Fruit fly (Drosophila melanogaster) whole organism, embryonic: ENCODE data around the gene CG8326.

Experiments used
- Antp ChIP-seq: fragments of 200-800 bp; sonication (Bioruptor generic); optimal IDR thresholded peaks from 3 replicates; lab custom pipeline; 2016; ENCODE audit warnings: missing biosample characterization, missing genetic modification characterization
- CG10565 ChIP-seq: fragments of 200-800 bp; sonication (Bioruptor generic); optimal IDR thresholded peaks from 3 replicates; lab custom pipeline; 2016; ENCODE audit warnings: missing biosample characterization, mild to moderate bottlenecking, missing genetic modification characterization
- CG11456 ChIP-seq: fragments of 200-800 bp; sonication (Bioruptor generic); IDR thresholded peaks from 3 replicates; pipeline ENCODE4 v1.3.6; 2022; ENCODE audit warnings: missing biosample characterization, missing genetic modification characterization
- CG12299 ChIP-seq: fragments of 200-800 bp; sonication (Bioruptor generic); optimal IDR thresholded peaks from 2 replicates; lab custom pipeline; 2018; ENCODE audit warnings: missing biosample characterization, mild to moderate bottlenecking, missing genetic modification characterization
- CG12659 ChIP-seq: fragments of 200-800 bp; sonication (Bioruptor generic); optimal IDR thresholded peaks from 3 replicates; lab custom pipeline; 2017; ENCODE audit warnings: mild to moderate bottlenecking, missing biosample characterization, missing genetic modification reagents, missing genetic modification characterization
- CG15479 ChIP-seq: fragments of 200-800 bp; sonication (Bioruptor generic); optimal IDR thresholded peaks from 3 replicates; lab custom pipeline; 2019; ENCODE audit warnings: missing biosample characterization, mild to moderate bottlenecking, missing genetic modification characterization, moderate library complexity
- CG16779 ChIP-seq: fragments of 200-800 bp; sonication (Bioruptor generic); IDR thresholded peaks from 2 replicates; pipeline ENCODE4 v1.3.6; 2022; ENCODE audit warnings: missing biosample characterization, missing genetic modification characterization
- CG17385 ChIP-seq: fragments of 200-800 bp; sonication (Bioruptor generic); optimal IDR thresholded peaks from 3 replicates; lab custom pipeline; 2018; ENCODE audit warnings: missing biosample characterization, mild to moderate bottlenecking, missing genetic modification characterization
- CG18011 ChIP-seq: fragments of 200-800 bp; sonication (Bioruptor generic); optimal IDR thresholded peaks from 2 replicates; lab custom pipeline; 2017; ENCODE audit warnings: missing biosample characterization, missing genetic modification characterization, mild to moderate bottlenecking, moderate library complexity, missing genotype
- CG18764 ChIP-seq: fragments of 200-800 bp; sonication (Bioruptor generic); optimal IDR thresholded peaks from 3 replicates; lab custom pipeline; 2016; ENCODE audit warnings: missing biosample characterization, missing genetic modification characterization
- CG3163 ChIP-seq: fragments of 200-800 bp; sonication (Bioruptor generic); optimal IDR thresholded peaks from 3 replicates; lab custom pipeline; 2016; ENCODE audit warnings: missing biosample characterization, missing genetic modification characterization
- CG33557 ChIP-seq: fragments of 200-800 bp; sonication (Bioruptor generic); optimal IDR thresholded peaks from 2 replicates; lab custom pipeline; 2019; ENCODE audit warnings: missing biosample characterization, mild to moderate bottlenecking, missing genetic modification characterization, moderate library complexity
- CG6683 ChIP-seq: fragments of 200-800 bp; sonication (Bioruptor generic); optimal IDR thresholded peaks from 2 replicates; lab custom pipeline; 2017; ENCODE audit warnings: missing biosample characterization, mild to moderate bottlenecking, missing genetic modification characterization, missing genetic modification reagents
- CG6854 ChIP-seq: fragments of 200-800 bp; sonication (Bioruptor generic); optimal IDR thresholded peaks from 3 replicates; lab custom pipeline; 2017; ENCODE audit warnings: missing biosample characterization, mild to moderate bottlenecking, missing genetic modification characterization
- CG8359 ChIP-seq: fragments of 200-800 bp; sonication (Bioruptor generic); optimal IDR thresholded peaks from 2 replicates; lab custom pipeline; 2017; ENCODE audit warnings: missing biosample characterization, mild to moderate bottlenecking, missing genetic modification characterization, borderline replicate concordance
- CG9437 ChIP-seq: fragments of 200-800 bp; sonication (Bioruptor generic); optimal IDR thresholded peaks from 2 replicates; lab custom pipeline; 2018; ENCODE audit warnings: missing biosample characterization, mild to moderate bottlenecking, missing genetic modification characterization
- Deaf1 ChIP-seq: fragments of 200-800 bp; optimal IDR thresholded peaks from 3 replicates; lab custom pipeline; 2019; ENCODE audit warnings: missing biosample characterization, mild to moderate bottlenecking, missing genetic modification characterization, moderate library complexity
- Doc2 ChIP-seq: fragments of 200-800 bp; sonication (Bioruptor generic); IDR thresholded peaks from 2 replicates; pipeline ENCODE4 v1.3.6; 2022; ENCODE audit warnings: missing biosample characterization, missing genetic modification characterization
- ERR ChIP-seq: fragments of 200-800 bp; sonication (Bioruptor generic); optimal IDR thresholded peaks from 2 replicates; lab custom pipeline; 2016; ENCODE audit warnings: missing biosample characterization, missing genetic modification characterization
- Eip74EF ChIP-seq, 2 experiments: fragments of 200-800 bp in 1 of 2; fragments of >200 bp in 1 of 2; sonication (Bioruptor generic) in 1 of 2; optimal IDR thresholded peaks; 2 replicates each; lab custom pipeline; 2017 to 2019; ENCODE audit warnings: missing biosample characterization in 2 of 2, missing genetic modification characterization in 2 of 2, mild to moderate bottlenecking in 1 of 2, moderate library complexity in 1 of 2
- Fer2 ChIP-seq: fragments of 200-800 bp; sonication (Bioruptor generic); optimal IDR thresholded peaks from 2 replicates; lab custom pipeline; 2018; ENCODE audit warnings: missing biosample characterization, mild to moderate bottlenecking, missing genetic modification characterization, moderate library complexity
- Fer3 ChIP-seq: fragments of 200-800 bp; sonication (Bioruptor generic); optimal IDR thresholded peaks from 2 replicates; lab custom pipeline; 2018; ENCODE audit warnings: missing biosample characterization, mild to moderate bottlenecking, missing genetic modification characterization, moderate library complexity
- Hmr ChIP-seq: fragments of 200-800 bp; sonication (Bioruptor generic); optimal IDR thresholded peaks from 3 replicates; lab custom pipeline; 2017; ENCODE audit warnings: mild to moderate bottlenecking, missing biosample characterization, missing genetic modification reagents, missing genetic modification characterization
- Hr78 ChIP-seq, 2 experiments: fragments of 200-800 bp in 1 of 2; fragments of >200 bp in 1 of 2; sonication (Bioruptor generic) in 1 of 2; optimal IDR thresholded peaks; 2 replicates each; lab custom pipeline; 2017 to 2019; ENCODE audit warnings: missing biosample characterization in 2 of 2, missing genetic modification characterization in 2 of 2, mild to moderate bottlenecking in 1 of 2, moderate library complexity in 1 of 2
- Lpt ChIP-seq: fragments of >200 bp; optimal IDR thresholded peaks from 2 replicates; lab custom pipeline; 2018; ENCODE audit warnings: missing biosample characterization, missing genetic modification characterization
- MESR4 ChIP-seq: fragments of 200-800 bp; sonication (Bioruptor generic); optimal IDR thresholded peaks from 2 replicates; lab custom pipeline; 2018; ENCODE audit warnings: missing biosample characterization, mild to moderate bottlenecking, missing genetic modification characterization, moderate library complexity
- Meics ChIP-seq: fragments of 200-800 bp; sonication (Bioruptor generic); optimal IDR thresholded peaks from 2 replicates; lab custom pipeline; 2017; ENCODE audit warnings: missing biosample characterization, mild to moderate bottlenecking, missing genetic modification characterization
- Mes4 ChIP-seq: fragments of 200-800 bp; sonication (Bioruptor generic); optimal IDR thresholded peaks from 2 replicates; lab custom pipeline; 2016; ENCODE audit warnings: missing biosample characterization, missing genetic modification characterization
- Sin3A ChIP-seq: fragments of >200 bp; optimal IDR thresholded peaks from 2 replicates; lab custom pipeline; 2018
- Sry-β ChIP-seq: fragments of 200-800 bp; sonication (Bioruptor generic); optimal IDR thresholded peaks from 2 replicates; lab custom pipeline; 2018; ENCODE audit warnings: missing biosample characterization, mild to moderate bottlenecking, missing genetic modification characterization, moderate library complexity
- Usf ChIP-seq: fragments of 200-800 bp; sonication (Bioruptor generic); optimal IDR thresholded peaks from 2 replicates; lab custom pipeline; 2017; ENCODE audit warnings: missing genotype, missing biosample characterization, missing genetic modification characterization
- ara ChIP-seq: fragments of 200-800 bp; sonication (Bioruptor generic); IDR thresholded peaks from 2 replicates; pipeline ENCODE4 v1.3.6; 2022; ENCODE audit warnings: missing biosample characterization, missing genetic modification characterization
- az2 ChIP-seq: fragments of 200-800 bp; sonication (Bioruptor generic); optimal IDR thresholded peaks from 3 replicates; lab custom pipeline; 2016; ENCODE audit warnings: missing biosample characterization, missing genetic modification characterization
- bcd ChIP-seq: fragments of 200-800 bp; sonication (Bioruptor generic); optimal IDR thresholded peaks from 2 replicates; lab custom pipeline; 2017; ENCODE audit warnings: missing biosample characterization, mild to moderate bottlenecking, missing genetic modification characterization
- danr ChIP-seq: fragments of 200-800 bp; sonication (Bioruptor generic); IDR thresholded peaks from 2 replicates; pipeline ENCODE4 v1.3.6; 2022; ENCODE audit warnings: missing biosample characterization, missing genetic modification characterization
- dimm ChIP-seq: fragments of 200-800 bp; sonication (Bioruptor generic); IDR thresholded peaks from 2 replicates; pipeline ENCODE4 v1.3.6; 2022; ENCODE audit warnings: missing biosample characterization, missing genetic modification characterization
- dmrt11E ChIP-seq: fragments of 200-800 bp; sonication (Bioruptor generic); optimal IDR thresholded peaks from 3 replicates; lab custom pipeline; 2018; ENCODE audit warnings: missing biosample characterization, mild to moderate bottlenecking, missing genetic modification characterization, moderate library complexity
- ems ChIP-seq: fragments of 200-800 bp; sonication (Bioruptor generic); optimal IDR thresholded peaks from 3 replicates; lab custom pipeline; 2016; ENCODE audit warnings: missing biosample characterization, missing genetic modification characterization
- en ChIP-seq: fragments of 200-800 bp; sonication (Bioruptor generic); optimal IDR thresholded peaks from 2 replicates; lab custom pipeline; 2016; ENCODE audit warnings: missing biosample characterization, missing genetic modification characterization
- ftz-f1 ChIP-seq: fragments of 200-800 bp; sonication (Bioruptor generic); optimal IDR thresholded peaks from 2 replicates; lab custom pipeline; 2016; ENCODE audit warnings: missing biosample characterization, missing genetic modification characterization
- gcm ChIP-seq: fragments of 200-800 bp; sonication (Bioruptor generic); optimal IDR thresholded peaks from 2 replicates; lab custom pipeline; 2019; ENCODE audit warnings: missing biosample characterization, mild to moderate bottlenecking, missing genetic modification characterization, moderate library complexity
- hkb ChIP-seq, 2 experiments: fragments of 200-800 bp in 1 of 2; fragments of >200 bp in 1 of 2; sonication (Bioruptor generic) in 1 of 2; IDR thresholded peaks in 1 of 2; optimal IDR thresholded peaks in 1 of 2; 2 replicates each; pipeline versions ENCODE4 v1.3.6 to Lab custom; 2017 to 2022; ENCODE audit warnings: missing biosample characterization in 1 of 2, missing genetic modification characterization in 1 of 2
- maf-S ChIP-seq: fragments of 200-800 bp; sonication (Bioruptor generic); optimal IDR thresholded peaks from 2 replicates; lab custom pipeline; 2016; ENCODE audit warnings: missing biosample characterization, missing genetic modification characterization
- sens-2 ChIP-seq: fragments of 200-800 bp; sonication (Bioruptor generic); IDR thresholded peaks from 2 replicates; pipeline ENCODE4 v1.3.6; 2022; ENCODE audit warnings: missing biosample characterization, missing genetic modification characterization
- shn ChIP-seq: fragments of 200-800 bp; sonication (Bioruptor generic); optimal IDR thresholded peaks from 3 replicates; lab custom pipeline; 2016; ENCODE audit warnings: missing biosample characterization, missing genetic modification characterization
- sqz ChIP-seq: fragments of 200-800 bp; sonication (Bioruptor generic); optimal IDR thresholded peaks from 3 replicates; lab custom pipeline; 2018; ENCODE audit warnings: missing biosample characterization, mild to moderate bottlenecking, missing genetic modification characterization
- twi ChIP-seq: fragments of 200-800 bp; optimal IDR thresholded peaks from 2 replicates; lab custom pipeline; 2019; ENCODE audit warnings: missing biosample characterization, mild to moderate bottlenecking, missing genetic modification characterization, moderate library complexity
- vfl ChIP-seq: fragments of 200-800 bp; sonication (Bioruptor generic); optimal IDR thresholded peaks from 2 replicates; lab custom pipeline; 2016; ENCODE audit warnings: missing biosample characterization, missing genetic modification characterization
- vnd ChIP-seq: fragments of 200-800 bp; sonication (Bioruptor generic); IDR thresholded peaks from 3 replicates; pipeline ENCODE4 v1.3.6; 2022; ENCODE audit warnings: missing biosample characterization, missing genetic modification characterization; ENCODE audit not compliant: partially characterized antibody
- vvl ChIP-seq: fragments of 200-800 bp; sonication (Bioruptor generic); IDR thresholded peaks from 2 replicates; pipeline ENCODE4 v1.3.6; 2022; ENCODE audit warnings: missing biosample characterization, missing genetic modification characterization
- wor ChIP-seq: fragments of 200-800 bp; sonication (Bioruptor generic); IDR thresholded peaks from 2 replicates; pipeline ENCODE4 v1.3.6; 2022; ENCODE audit warnings: missing biosample characterization, missing genetic modification characterization

CG8326 gene

DNA sequence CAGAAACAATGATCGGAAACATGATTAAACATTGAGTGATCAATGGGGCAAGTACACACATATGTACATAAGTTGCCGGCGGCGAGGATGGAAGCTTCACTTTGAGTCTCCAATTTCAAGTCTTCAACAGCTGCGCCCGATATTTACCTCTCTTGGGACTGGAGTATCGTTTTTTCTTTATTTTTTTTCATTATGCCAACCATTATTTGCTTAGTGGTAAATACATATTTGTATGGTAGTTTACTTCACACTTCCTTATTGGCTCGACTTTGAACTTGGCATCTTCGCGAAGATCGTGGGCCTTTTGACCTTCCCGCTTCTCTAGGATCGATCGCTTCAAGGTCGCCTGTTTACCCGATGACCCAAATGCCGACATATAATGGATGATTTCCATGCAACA, 46.6 kb downstream of the CG8326 start (continued):
- no peak for TF ChIP-seq Lpt
- no peak for TF ChIP-seq danr (GFP tag; lab: Robert Waterston, UW)
- TF ChIP-seq ara (GFP tag; lab: Robert Waterston, UW), result no peak
- TF ChIP-seq vfl, result no peak
- TF ChIP-seq gcm (GFP tag; lab: Kevin White, UChicago), result peak; percentile 27
- no peak for TF ChIP-seq Hr78 (GFP tag; optimal IDR thresholded peaks at IDR 0.05; lab: Kevin White, UChicago)
- peak; percentile 8 for TF ChIP-seq Mes4 (GFP tag; lab: Kevin White, UChicago)
- TF ChIP-seq Sry-β, result no peak
- TF ChIP-seq Doc2 (GFP tag; lab: Robert Waterston, UW), result no peak
- TF ChIP-seq CG18011 (GFP tag; lab: Kevin White, UChicago), result no peak
- TF ChIP-seq CG33557 (GFP tag; lab: Kevin White, UChicago), result peak; percentile 12
- no peak for TF ChIP-seq ERR (GFP tag; lab: Kevin White, UChicago)
- no peak for TF ChIP-seq MESR4 (GFP tag; lab: Kevin White, UChicago)
- no peak for TF ChIP-seq CG16779 (GFP tag; lab: Robert Waterston, UW)
- no peak for TF ChIP-seq hkb (optimal IDR thresholded peaks at IDR 0.05; lab: Kevin White, UChicago)
- peak; percentile 64; the same call in 1 of the 2 replicates for TF ChIP-seq hkb (GFP tag; IDR thresholded peaks at IDR 0.05; lab: Robert Waterston, UW)
- peak in 1 of 2 experiments; percentile 48 for TF ChIP-seq Eip74EF (GFP tag; optimal IDR thresholded peaks at IDR 0.05; lab: Kevin White, UChicago)
- no peak for TF ChIP-seq wor (GFP tag; lab: Robert Waterston, UW)
- peak; percentile 12 for TF ChIP-seq sqz (GFP tag; lab: Kevin White, UChicago)
- TF ChIP-seq CG12659 (GFP tag; lab: Kevin White, UChicago), result peak; percentile 40
- TF ChIP-seq Antp, result peak; percentile 8
- peak; percentile 40 for TF ChIP-seq Fer3 (tag; lab: Kevin White, UChicago)
- no peak for TF ChIP-seq CG6683 (GFP tag; lab: Kevin White, UChicago)
- no peak for TF ChIP-seq ftz-f1 (GFP tag; lab: Kevin White, UChicago)
- no peak for TF ChIP-seq vvl (GFP tag; lab: Robert Waterston, UW)
- TF ChIP-seq Usf (GFP tag; lab: Kevin White, UChicago), result no peak
- no peak for TF ChIP-seq sens-2 (GFP tag; lab: Robert Waterston, UW)
- TF ChIP-seq CG17385 (GFP tag; lab: Kevin White, UChicago), result peak; percentile 32
- no peak for TF ChIP-seq ems (GFP tag; lab: Kevin White, UChicago)
- no peak for TF ChIP-seq CG9437 (GFP tag; lab: Kevin White, UChicago)
- TF ChIP-seq CG3163 (GFP tag; lab: Kevin White, UChicago), result no peak
- peak; percentile 37 for TF ChIP-seq en
- no peak for TF ChIP-seq az2
- TF ChIP-seq Deaf1, result no peak
- no peak for TF ChIP-seq vnd (GFP tag; lab: Robert Waterston, UW)
- TF ChIP-seq dimm, result no peak
- no peak for TF ChIP-seq Sin3A
- peak; percentile 31 for TF ChIP-seq CG6854
- no peak for TF ChIP-seq shn (GFP tag; lab: Kevin White, UChicago)
- TF ChIP-seq Fer2, result peak; percentile 20
- TF ChIP-seq maf-S (GFP tag; lab: Kevin White, UChicago), result peak; percentile 29
- peak; percentile 50 for TF ChIP-seq CG12299 (tag; lab: Kevin White, UChicago)
- TF ChIP-seq Meics (GFP tag; lab: Kevin White, UChicago), result peak; percentile 50
- TF ChIP-seq CG15479, result no peak
- no peak for TF ChIP-seq CG8359 (GFP tag; lab: Kevin White, UChicago)
- peak; percentile 3 for TF ChIP-seq dmrt11E (tag; lab: Kevin White, UChicago)
- no peak for TF ChIP-seq CG10565 (GFP tag; lab: Kevin White, UChicago)
- no peak for TF ChIP-seq twi (tag; lab: Kevin White, UChicago)
- peak; percentile 15 for TF ChIP-seq CG18764 (GFP tag; lab: Kevin White, UChicago)
- 0 out of 3 replicates have a peak, but pooled peaks have one; percentile 48 for TF ChIP-seq CG11456 (GFP tag; lab: Robert Waterston, UW)
- TF ChIP-seq Hmr (GFP tag; lab: Kevin White, UChicago), result peak; percentile 63
- peak; percentile 10 for TF ChIP-seq bcd (GFP tag; lab: Kevin White, UChicago)
